Worm (Caenorhabditis elegans): ENCODE data around the gene vha-8.

The vha-8 gene

ce11 chrIV:6756374-6756773 is 34.5 kb upstream of the vha-8 start (continued):
- TF ChIP-seq peb-1 (tag; optimal IDR thresholded peaks at IDR 0.05) = no peak
- TF ChIP-seq ceh-16 (tag; optimal IDR thresholded peaks at IDR 0.05) = peak; percentile 30
- peak; percentile 65 for TF ChIP-seq ztf-11 (tag; optimal IDR thresholded peaks at IDR 0.05)
- peak; percentile 91 for TF ChIP-seq crh-2 (tag; optimal IDR thresholded peaks at IDR 0.05)

DNA sequence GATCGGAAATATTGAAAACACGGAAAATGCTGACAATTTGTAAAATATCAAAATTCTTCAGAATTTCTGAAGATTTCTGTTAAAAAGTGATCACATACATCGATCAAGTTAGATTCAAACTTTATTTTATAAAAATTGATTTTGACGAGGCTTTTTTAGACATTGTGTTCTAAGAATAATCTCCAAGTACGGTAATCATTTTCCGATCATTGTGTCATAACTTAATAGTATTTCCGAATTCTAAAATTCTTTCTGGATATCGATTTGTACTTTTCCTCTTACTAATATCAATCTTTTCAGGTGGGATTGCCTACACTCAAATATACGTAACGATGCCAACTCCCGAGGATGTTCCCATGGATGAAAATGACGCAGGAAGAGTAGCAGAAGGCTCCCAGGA is 33.9 kb upstream of the vha-8 start, which contains the start of gene usp-4:
Gene usp-4, plus strand, starts transcription at position 301 of the 400 bp plus-strand sequence.
- TF ChIP-seq sem-4 (tag; optimal IDR thresholded peaks at IDR 0.05) = no peak
- TF ChIP-seq dmd-4 (tag; optimal IDR thresholded peaks at IDR 0.05) = no peak
- TF ChIP-seq skn-1 (tag; optimal IDR thresholded peaks at IDR 0.05) = no peak
- no peak for TF ChIP-seq gmeb-1 (tag; optimal IDR thresholded peaks at IDR 0.05)

DNA sequence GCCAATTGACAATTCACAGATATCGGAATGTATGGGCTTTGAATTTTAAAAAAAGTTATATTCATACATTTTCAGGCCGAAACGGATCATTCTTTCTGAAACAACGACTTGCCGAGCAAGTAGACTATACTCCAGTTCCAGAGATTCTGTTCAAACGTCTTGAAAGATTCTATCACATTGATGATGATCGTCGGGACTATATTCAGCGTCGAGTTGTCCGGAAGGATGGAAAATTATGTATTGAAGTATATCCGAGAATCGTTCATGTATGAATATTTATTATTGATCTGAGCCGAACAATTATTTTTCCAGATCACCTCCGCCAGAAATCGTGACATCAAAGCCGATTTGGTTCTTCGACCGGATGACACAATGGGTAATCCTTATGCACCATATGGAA is 33.3 kb upstream of the vha-8 start:
- TF ChIP-seq Y55F3AM.14 (GFP tag; optimal IDR thresholded peaks at IDR 0.05) (no peak), sma-9 (GFP tag; optimal IDR thresholded peaks at IDR 0.05) (no peak), sma-9 (tag; optimal IDR thresholded peaks at IDR 0.05) (no peak), alr-1 (tag; optimal IDR thresholded peaks at IDR 0.05) (no peak), sem-4 (tag; optimal IDR thresholded peaks at IDR 0.05) (no peak), zag-1 (tag; optimal IDR thresholded peaks at IDR 0.05) (no peak), unc-62 (GFP tag; optimal IDR thresholded peaks at IDR 0.05) (no peak), nhr-129 (tag; optimal IDR thresholded peaks at IDR 0.05) (no peak), unc-39 (tag; optimal IDR thresholded peaks at IDR 0.05) (no peak), nhr-10 (tag; optimal IDR thresholded peaks at IDR 0.05) (no peak), mab-5 (tag; optimal IDR thresholded peaks at IDR 0.05) (no peak), mdl-1 (tag; optimal IDR thresholded peaks at IDR 0.05) (no peak), ama-1 (optimal IDR thresholded peaks at IDR 0.05) (no peak), ZK546.5 (tag; optimal IDR thresholded peaks at IDR 0.05) (no peak), nhr-77 (tag; optimal IDR thresholded peaks at IDR 0.05) (no peak)

ce11 chrIV:6762416-6762815 is 28.5 kb upstream of the vha-8 start, which contains the start of gene spd-3:
spd-3 (plus strand) TSS chrIV:6762716.
- TF ChIP-seq lin-11 (tag; optimal IDR thresholded peaks at IDR 0.05) (no peak), skn-1 (tag; optimal IDR thresholded peaks at IDR 0.05) (no peak), snpc-4 (tag; optimal IDR thresholded peaks at IDR 0.05) (no peak), lsy-2 (tag; optimal IDR thresholded peaks at IDR 0.05) (no peak)

ce11 chrIV:6767240-6767639 is 23.6 kb upstream of the vha-8 start:
- TF ChIP-seq C34F6.9 (tag; optimal IDR thresholded peaks at IDR 0.05) (peak; percentile 94), unc-55 (GFP tag; optimal IDR thresholded peaks at IDR 0.05) (peak; percentile 87), lsy-2 (tag; optimal IDR thresholded peaks at IDR 0.05) (peak in 1 of 2 experiments; percentile 83), blmp-1 (tag; optimal IDR thresholded peaks at IDR 0.05; ENCODE audit: insufficient read depth) (peak; percentile 83), ceh-82 (tag; optimal IDR thresholded peaks at IDR 0.05) (no peak), dmd-4 (tag; optimal IDR thresholded peaks at IDR 0.05) (no peak), fos-1 (tag; optimal IDR thresholded peaks at IDR 0.05) (peak; percentile 67), ama-1 (optimal IDR thresholded peaks at IDR 0.05) (no peak), nhr-6 (tag; optimal IDR thresholded peaks at IDR 0.05) (peak; percentile 73), mdl-1 (tag; optimal IDR thresholded peaks at IDR 0.05) (peak in 1 of 2 experiments; percentile 44), crh-2 (tag; optimal IDR thresholded peaks at IDR 0.05) (peak; percentile 83), nhr-129 (tag; optimal IDR thresholded peaks at IDR 0.05) (peak; percentile 78), F13H6.1 (tag; optimal IDR thresholded peaks at IDR 0.05) (peak; percentile 51), lin-13 (GFP tag; optimal IDR thresholded peaks at IDR 0.05) (peak; percentile 22), zag-1 (tag; optimal IDR thresholded peaks at IDR 0.05) (peak; percentile 63), unc-39 (tag; optimal IDR thresholded peaks at IDR 0.05) (no peak), nhr-10 (tag; optimal IDR thresholded peaks at IDR 0.05) (no peak), sma-9 (GFP tag; optimal IDR thresholded peaks at IDR 0.05) (peak; percentile 58), sma-9 (tag; optimal IDR thresholded peaks at IDR 0.05) (no peak), peb-1 (tag; optimal IDR thresholded peaks at IDR 0.05) (no peak)

- no peak for TF ChIP-seq ztf-4 (tag; optimal IDR thresholded peaks at IDR 0.05)
- TF ChIP-seq fos-1 (tag; optimal IDR thresholded peaks at IDR 0.05) = peak; percentile 24
- TF ChIP-seq sma-3 (GFP tag; optimal IDR thresholded peaks at IDR 0.05) = no peak
Measured at ce11 chrIV:6770407-6770883, 20.4 kb upstream of the vha-8 start, which contains the start of gene anat-1. anat-1 (plus strand) TSS chrIV:6770833.

Data from whole organism, L2 larva.